Fruit fly (Drosophila melanogaster) whole organism, adult: ENCODE results near the gene CG3942.

ENCODE experiments used
- CG14711 ChIP-seq: fragments of 200-800 bp; sonication (Bioruptor generic); optimal IDR thresholded peaks from 2 replicates; lab custom pipeline; 2018; ENCODE audit warnings: missing biosample characterization, mild to moderate bottlenecking, missing genetic modification characterization, moderate library complexity
- CG1620 ChIP-seq: fragments of 200-800 bp; sonication (Bioruptor generic); optimal IDR thresholded peaks from 2 replicates; lab custom pipeline; 2016; ENCODE audit warnings: missing biosample characterization, missing genetic modification characterization
- CG5204 ChIP-seq: fragments of 200-800 bp; sonication (Bioruptor generic); optimal IDR thresholded peaks from 2 replicates; lab custom pipeline; 2016; ENCODE audit warnings: missing biosample characterization, missing genetic modification characterization
- CG7045 ChIP-seq: fragments of 200-800 bp; sonication (Bioruptor generic); optimal IDR thresholded peaks from 2 replicates; lab custom pipeline; 2017; ENCODE audit warnings: missing biosample characterization, mild to moderate bottlenecking, missing genetic modification characterization
- Crg-1 ChIP-seq: fragments of 200-800 bp; sonication (Bioruptor generic); optimal IDR thresholded peaks from 2 replicates; lab custom pipeline; 2016; ENCODE audit warnings: missing biosample characterization, missing genetic modification characterization
- Hr96 ChIP-seq: fragments of 200-800 bp; sonication (Bioruptor generic); optimal IDR thresholded peaks from 2 replicates; lab custom pipeline; 2016; ENCODE audit warnings: missing biosample characterization, missing genetic modification characterization
- bab1 ChIP-seq: fragments of 200-800 bp; sonication (Bioruptor generic); optimal IDR thresholded peaks from 3 replicates; lab custom pipeline; 2019; ENCODE audit warnings: missing biosample characterization, mild to moderate bottlenecking, missing genetic modification characterization, moderate library complexity
- cic ChIP-seq: fragments of 200-800 bp; sonication (Bioruptor generic); optimal IDR thresholded peaks from 2 replicates; lab custom pipeline; 2017; ENCODE audit warnings: missing biosample characterization, mild to moderate bottlenecking, missing genetic modification characterization, moderate library complexity
- cnc ChIP-seq, 2 experiments: fragments of >200 bp; optimal IDR thresholded peaks; 2 replicates each; lab custom pipeline; 2017
- kay ChIP-seq: fragments of 200-800 bp; sonication (Bioruptor generic); peaks from one replicate; lab custom pipeline; 2016; ENCODE audit warnings: missing biosample characterization, missing genetic modification characterization, borderline replicate concordance
- pad ChIP-seq: fragments of 200-800 bp; sonication (Bioruptor generic); optimal IDR thresholded peaks from 3 replicates; lab custom pipeline; 2017; ENCODE audit warnings: missing biosample characterization, missing genetic modification characterization, mild to moderate bottlenecking, moderate library complexity, missing genetic modification reagents
- tj ChIP-seq: fragments of 200-800 bp; sonication (Bioruptor generic); optimal IDR thresholded peaks from 3 replicates; lab custom pipeline; 2017; ENCODE audit warnings: missing biosample characterization, mild to moderate bottlenecking, missing genetic modification characterization, moderate library complexity
- toe ChIP-seq: fragments of 200-800 bp; sonication (Bioruptor generic); optimal IDR thresholded peaks from 2 replicates; lab custom pipeline; 2016; ENCODE audit warnings: missing biosample characterization, missing genetic modification characterization

DNA sequence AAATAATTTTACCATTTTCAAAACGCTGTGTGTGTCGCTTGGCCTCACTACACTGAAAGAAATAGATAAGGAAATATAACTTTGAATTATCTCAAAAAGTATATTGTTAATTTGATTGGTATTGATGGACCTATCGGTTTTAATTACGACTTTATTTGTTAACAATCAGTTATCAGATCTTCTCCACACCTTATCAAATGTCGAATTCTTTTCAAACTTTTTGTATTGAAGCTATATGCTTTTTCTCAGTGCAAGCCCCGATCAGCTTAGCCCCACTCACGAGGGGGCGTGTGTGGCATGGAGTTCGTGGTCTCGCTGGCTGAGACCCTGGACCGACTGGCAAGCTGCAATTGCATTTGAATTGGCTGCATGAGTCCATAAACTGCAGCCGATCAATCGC is 43.3 kb downstream of the CG3942 start:
- TF ChIP-seq kay (GFP tag; lab: Kevin White, UChicago) (no peak), CG7045 (GFP tag; lab: Kevin White, UChicago) (no peak), CG14711 (no peak), pad (GFP tag; lab: Kevin White, UChicago) (no peak), cnc (optimal IDR thresholded peaks at IDR 0.05; lab: Kevin White, UChicago) (no peak), Crg-1 (GFP tag; lab: Kevin White, UChicago) (no peak), CG1620 (GFP tag; lab: Kevin White, UChicago) (no peak), Hr96 (GFP tag; lab: Kevin White, UChicago) (no peak), cic (GFP tag; lab: Kevin White, UChicago) (no peak), bab1 (no peak), tj (GFP tag; lab: Kevin White, UChicago) (no peak), toe (GFP tag; lab: Kevin White, UChicago) (no peak), CG5204 (GFP tag; lab: Kevin White, UChicago) (no peak)
